Worm (Caenorhabditis elegans) whole organism, mixed stage, embryonic: Measurements from ENCODE around the gene tofu-7.

ENCODE experiments used
- M03D4.4 ChIP-seq: sonication (generic microtip); optimal IDR thresholded peaks from 2 replicates; lab custom pipeline; 2017; ENCODE audit warnings: mild to moderate bottlenecking, missing genetic modification characterization, missing compliant biosample characterization
- bed-3 ChIP-seq: fragments of 200-800 bp; sonication (Bioruptor generic); optimal IDR thresholded peaks from 3 replicates; lab custom pipeline; 2018; ENCODE audit warnings: mild to moderate bottlenecking, missing genetic modification characterization, moderate library complexity, missing compliant biosample characterization
- ceh-39 ChIP-seq: fragments of 150-350 bp; optimal IDR thresholded peaks from 2 replicates; lab custom pipeline; 2014; ENCODE audit warnings: missing biosample characterization, missing genetic modification characterization
- ceh-43 ChIP-seq: fragments of 200-800 bp; sonication (Bioruptor generic); optimal IDR thresholded peaks from 2 replicates; lab custom pipeline; 2018; ENCODE audit warnings: mild to moderate bottlenecking, missing genetic modification characterization, moderate library complexity, missing compliant biosample characterization
- ceh-83 ChIP-seq: fragments of 200-800 bp; sonication (Bioruptor generic); optimal IDR thresholded peaks from 2 replicates; lab custom pipeline; 2018; ENCODE audit warnings: mild to moderate bottlenecking, missing genetic modification characterization, missing compliant biosample characterization
- ces-1 ChIP-seq: fragments of 150-350 bp; optimal IDR thresholded peaks from 2 replicates; lab custom pipeline; 2014; ENCODE audit warnings: missing biosample characterization, missing genetic modification reagents, missing genetic modification characterization
- cnd-1 ChIP-seq: fragments of 200-800 bp; sonication (Bioruptor generic); optimal IDR thresholded peaks from 2 replicates; lab custom pipeline; 2018; ENCODE audit warnings: mild to moderate bottlenecking, missing genetic modification characterization, missing compliant biosample characterization
- drap-1 ChIP-seq: fragments of 200-800 bp; sonication (Bioruptor generic); optimal IDR thresholded peaks from 3 replicates; lab custom pipeline; 2018; ENCODE audit warnings: mild to moderate bottlenecking, missing genetic modification characterization, missing compliant biosample characterization
- elt-1 ChIP-seq: sonication (generic microtip); optimal IDR thresholded peaks from 2 replicates; lab custom pipeline; 2017; ENCODE audit warnings: missing genetic modification characterization, mild to moderate bottlenecking, missing compliant biosample characterization, antibody characterized with exemption, moderate library complexity, borderline replicate concordance; ENCODE audit not compliant: insufficient read depth
- elt-3 ChIP-seq: fragments of 150-350 bp; optimal IDR thresholded peaks from 2 replicates; lab custom pipeline; 2014; ENCODE audit warnings: missing biosample characterization, missing genetic modification characterization
- flh-1 ChIP-seq: fragments of 200-800 bp; sonication (Bioruptor generic); optimal IDR thresholded peaks from 2 replicates; lab custom pipeline; 2018; ENCODE audit warnings: mild to moderate bottlenecking, missing genetic modification characterization, moderate library complexity, missing compliant biosample characterization
- ham-2 ChIP-seq: fragments of 200-800 bp; sonication (Bioruptor generic); optimal IDR thresholded peaks from 2 replicates; lab custom pipeline; 2018; ENCODE audit warnings: mild to moderate bottlenecking, missing genetic modification characterization, missing compliant biosample characterization
- lin-13 ChIP-seq: fragments of 150-350 bp; optimal IDR thresholded peaks from 2 replicates; lab custom pipeline; 2014; ENCODE audit warnings: missing biosample characterization, missing genetic modification characterization
- lin-32 ChIP-seq: fragments of 200-800 bp; sonication (Bioruptor generic); optimal IDR thresholded peaks from 2 replicates; lab custom pipeline; 2018; ENCODE audit warnings: mild to moderate bottlenecking, missing genetic modification characterization, missing compliant biosample characterization
- lsy-2 ChIP-seq: fragments of 150-350 bp; optimal IDR thresholded peaks from 2 replicates; lab custom pipeline; 2014; ENCODE audit warnings: missing biosample characterization, missing genetic modification characterization
- mep-1 ChIP-seq: fragments of 150-350 bp; optimal IDR thresholded peaks from 2 replicates; lab custom pipeline; 2017; ENCODE audit warnings: missing biosample characterization, missing genetic modification reagents, missing genetic modification characterization, inconsistent platforms
- mls-2 ChIP-seq: sonication (generic microtip); optimal IDR thresholded peaks from 2 replicates; lab custom pipeline; 2016; ENCODE audit warnings: mild to moderate bottlenecking, missing genetic modification characterization, moderate library complexity, missing compliant biosample characterization
- nhr-12 ChIP-seq: fragments of 150-350 bp; optimal IDR thresholded peaks from 2 replicates; lab custom pipeline; 2014; ENCODE audit warnings: missing biosample characterization, missing genetic modification characterization
- nhr-2 ChIP-seq: fragments of 150-350 bp; optimal IDR thresholded peaks from 2 replicates; lab custom pipeline; 2014; ENCODE audit warnings: missing biosample characterization, missing genetic modification characterization
- nhr-237 ChIP-seq: fragments of 150-350 bp; optimal IDR thresholded peaks from 2 replicates; lab custom pipeline; 2014; ENCODE audit warnings: missing biosample characterization, missing genetic modification characterization
- nhr-28 ChIP-seq: fragments of 150-350 bp; optimal IDR thresholded peaks from 2 replicates; lab custom pipeline; 2014; ENCODE audit warnings: missing biosample characterization, missing genetic modification characterization
- nhr-76 ChIP-seq: sonication (generic microtip); optimal IDR thresholded peaks from 2 replicates; lab custom pipeline; 2017; ENCODE audit warnings: missing biosample characterization, missing genetic modification characterization
- pha-4 ChIP-seq: fragments of 150-350 bp; optimal IDR thresholded peaks from 2 replicates; lab custom pipeline; 2018; ENCODE audit warnings: missing biosample characterization, missing genetic modification reagents, missing genetic modification characterization
- sem-2 ChIP-seq: fragments of 200-800 bp; sonication (Bioruptor generic); optimal IDR thresholded peaks from 2 replicates; lab custom pipeline; 2018; ENCODE audit warnings: mild to moderate bottlenecking, missing genetic modification characterization, missing compliant biosample characterization
- snpc-4 ChIP-seq: fragments of 150-350 bp; optimal IDR thresholded peaks from 2 replicates; lab custom pipeline; 2014; ENCODE audit warnings: missing biosample characterization, missing genetic modification characterization
- sptf-1 ChIP-seq: sonication (generic microtip); optimal IDR thresholded peaks from 2 replicates; lab custom pipeline; 2017; ENCODE audit warnings: mild to moderate bottlenecking, missing genetic modification characterization, moderate library complexity, missing compliant biosample characterization
- unc-120 ChIP-seq: sonication (generic microtip); optimal IDR thresholded peaks from 2 replicates; lab custom pipeline; 2017; ENCODE audit warnings: missing genetic modification characterization, missing compliant biosample characterization; ENCODE audit not compliant: poor library complexity, severe bottlenecking
- unc-39 ChIP-seq: fragments of 150-350 bp; optimal IDR thresholded peaks from 2 replicates; lab custom pipeline; 2014; ENCODE audit warnings: missing biosample characterization, missing genetic modification characterization
- zip-8 ChIP-seq: fragments of 150-350 bp; optimal IDR thresholded peaks from 2 replicates; lab custom pipeline; 2014; ENCODE audit warnings: missing biosample characterization, missing genetic modification characterization
- ztf-11 ChIP-seq: fragments of 150-350 bp; optimal IDR thresholded peaks from 2 replicates; lab custom pipeline; 2014; ENCODE audit warnings: missing biosample characterization, missing genetic modification characterization

Gene tofu-7

DNA sequence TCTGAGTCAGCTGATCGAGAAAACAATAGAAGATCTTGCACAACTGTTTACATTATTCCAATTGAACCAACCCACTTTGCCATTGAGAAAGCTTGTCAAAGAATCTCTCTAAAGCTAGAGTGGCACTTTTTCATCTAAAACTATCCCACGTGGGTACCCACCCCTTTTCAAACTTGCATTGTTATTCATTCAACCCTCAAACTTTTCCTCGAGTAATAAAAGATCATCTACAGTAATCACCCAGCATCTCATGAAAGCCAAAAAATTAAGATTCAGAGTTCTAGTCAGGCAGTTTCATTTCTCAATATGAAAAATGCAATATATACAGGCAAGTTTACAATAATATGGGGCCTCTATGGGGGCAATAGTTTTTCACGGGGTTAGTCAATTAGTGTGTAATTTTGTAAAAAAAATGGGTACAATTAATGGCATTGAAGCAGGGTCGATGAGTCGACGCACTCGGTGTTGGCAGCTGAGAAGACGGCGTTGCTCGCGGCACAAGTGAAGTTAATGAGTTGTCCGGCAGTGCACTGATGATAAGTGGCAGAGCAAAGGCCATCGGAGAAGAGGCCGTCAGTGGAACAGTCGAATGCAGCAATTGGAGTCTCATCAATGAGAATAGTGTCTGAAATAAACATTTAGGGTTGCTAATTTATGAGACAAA is 17.1 kb upstream of the tofu-7 start:
- TF ChIP-seq elt-3 (tag; lab: Kevin White, UChicago) (no peak), lin-32 (GFP tag; lab: Kevin White, UChicago) (no peak)

DNA sequence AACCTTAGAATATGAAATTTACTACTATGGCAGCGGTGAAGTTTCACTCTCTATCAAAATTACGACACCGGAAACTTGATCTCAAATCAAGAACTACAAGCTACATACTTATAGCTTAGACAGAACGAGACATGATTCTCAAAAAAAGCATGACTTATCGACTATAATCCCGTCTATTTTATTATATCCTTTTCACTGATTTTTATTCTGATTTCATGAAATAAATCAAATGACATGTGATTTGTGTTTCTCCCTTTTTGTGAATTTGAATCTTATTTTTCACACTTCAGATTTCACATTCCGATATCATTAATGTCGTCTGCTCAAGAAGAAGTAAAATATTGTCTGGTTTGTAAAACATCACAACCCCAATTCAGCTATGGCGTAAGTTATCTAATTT is 15.2 kb upstream of the tofu-7 start, which contains the start of gene ZK418.11:
TSS of gene ZK418.11 (plus strand) at position 289 of the 400 bp plus-strand sequence.
- no peak for TF ChIP-seq unc-120 (tag; lab: Kevin White, UChicago)
- TF ChIP-seq elt-1 (tag; lab: Kevin White, UChicago): no peak
- TF ChIP-seq M03D4.4: no peak
- TF ChIP-seq mep-1 (tag; lab: Kevin White, UChicago): no peak
- no peak for TF ChIP-seq ham-2 (GFP tag; lab: Kevin White, UChicago)
- no peak for TF ChIP-seq mls-2 (tag; lab: Kevin White, UChicago)
- TF ChIP-seq sptf-1 (tag; lab: Kevin White, UChicago): no peak
- TF ChIP-seq ztf-11: no peak
- TF ChIP-seq pha-4 (tag; lab: Kevin White, UChicago): no peak
- no peak for TF ChIP-seq ces-1 (GFP tag; lab: Kevin White, UChicago)
- TF ChIP-seq ceh-39 (tag; lab: Kevin White, UChicago): no peak
- TF ChIP-seq ceh-43 (GFP tag; lab: Kevin White, UChicago): no peak
- TF ChIP-seq nhr-12 (tag; lab: Kevin White, UChicago): no peak
- TF ChIP-seq lin-13: no peak
- no peak for TF ChIP-seq sem-2 (GFP tag; lab: Kevin White, UChicago)
- TF ChIP-seq ceh-83 (GFP tag; lab: Kevin White, UChicago): no peak
- TF ChIP-seq bed-3 (GFP tag; lab: Kevin White, UChicago): no peak
- TF ChIP-seq, all 35 proteins: peak for 0

ce11 chrIII:7096481-7096880 is 11.7 kb upstream of the tofu-7 start:
- TF ChIP-seq nhr-12 (tag; lab: Kevin White, UChicago) (no peak), mls-2 (tag; lab: Kevin White, UChicago) (no peak), lin-13 (no peak), drap-1 (no peak), sem-2 (GFP tag; lab: Kevin White, UChicago) (no peak), M03D4.4 (no peak), bed-3 (GFP tag; lab: Kevin White, UChicago) (no peak), lin-32 (GFP tag; lab: Kevin White, UChicago) (no peak), unc-120 (tag; lab: Kevin White, UChicago) (no peak), nhr-237 (tag; lab: Kevin White, UChicago) (no peak), ceh-39 (tag; lab: Kevin White, UChicago) (no peak), pha-4 (tag; lab: Kevin White, UChicago) (no peak), unc-39 (tag; lab: Kevin White, UChicago) (no peak), ztf-11 (no peak), cnd-1 (tag; lab: Kevin White, UChicago) (no peak), snpc-4 (tag; lab: Kevin White, UChicago) (no peak), nhr-2 (tag; lab: Kevin White, UChicago) (no peak)

DNA sequence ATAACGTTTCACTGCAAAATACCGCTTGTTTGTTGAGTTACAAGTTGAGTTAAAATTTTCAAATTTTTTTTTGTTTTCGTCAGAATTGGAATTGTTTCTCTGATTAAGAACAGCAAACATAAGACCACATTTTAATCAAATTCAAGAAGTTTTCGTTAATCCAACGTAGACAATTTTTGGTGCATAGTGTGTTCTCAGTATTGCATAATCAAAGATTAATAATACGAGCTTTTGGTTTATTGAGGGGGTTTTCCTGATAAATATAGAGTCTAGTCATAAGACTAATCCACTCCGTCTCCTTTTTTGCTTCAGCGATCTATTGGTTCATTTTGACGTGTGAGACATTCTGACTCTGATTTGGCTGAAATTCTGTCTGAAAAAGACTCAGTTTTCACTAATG is 10.3 kb upstream of the tofu-7 start, which contains the start of gene nhr-9:
TSS of gene nhr-9 (plus strand) at position 307 of the 400 bp plus-strand sequence.
- TF ChIP-seq flh-1 (GFP tag; lab: Kevin White, UChicago) (no peak), ham-2 (GFP tag; lab: Kevin White, UChicago) (no peak), mls-2 (tag; lab: Kevin White, UChicago) (no peak), drap-1 (no peak), lsy-2 (tag; lab: Kevin White, UChicago) (no peak), lin-32 (GFP tag; lab: Kevin White, UChicago) (no peak), lin-13 (no peak), nhr-12 (tag; lab: Kevin White, UChicago) (no peak), cnd-1 (tag; lab: Kevin White, UChicago) (no peak), elt-3 (tag; lab: Kevin White, UChicago) (no peak), zip-8 (tag; lab: Kevin White, UChicago) (no peak), nhr-28 (tag; lab: Kevin White, UChicago) (no peak), nhr-76 (tag; lab: Kevin White, UChicago) (no peak), nhr-237 (tag; lab: Kevin White, UChicago) (no peak)
